Worm (Caenorhabditis elegans): ENCODE data around the gene bir-1.

DNA sequence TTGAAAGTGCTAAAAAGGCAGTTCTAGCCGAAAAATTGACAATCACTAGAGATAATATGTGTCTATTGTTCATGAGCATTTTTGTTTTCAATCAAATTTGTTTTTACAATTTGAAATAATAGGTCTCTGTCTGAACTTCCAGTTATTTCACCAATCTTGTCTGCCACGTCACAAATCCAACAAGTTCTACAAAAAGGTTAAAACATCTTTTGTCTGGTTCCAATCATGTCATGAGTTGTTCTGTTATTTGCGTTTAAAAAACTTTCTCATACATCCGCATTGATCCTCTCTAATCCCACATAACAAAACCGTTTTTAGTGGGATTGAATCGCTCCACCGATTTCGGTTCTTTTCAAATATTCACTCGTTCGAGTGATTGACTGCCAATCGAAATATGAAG, 43.5 kb upstream of the bir-1 start, which contains the start of gene F35B12.9:
- TF ChIP-seq dpl-1 (GFP tag; optimal IDR thresholded peaks at IDR 0.05), result no peak
- TF ChIP-seq pqm-1 (tag; optimal IDR thresholded peaks at IDR 0.05), result no peak
- no peak for TF ChIP-seq elt-3 (tag; optimal IDR thresholded peaks at IDR 0.05)
- no peak for TF ChIP-seq lin-15B (tag; optimal IDR thresholded peaks at IDR 0.05)
- no peak for TF ChIP-seq fos-1 (tag; optimal IDR thresholded peaks at IDR 0.05)
- TF ChIP-seq nhr-77 (tag; optimal IDR thresholded peaks at IDR 0.05), result no peak
- no peak for TF ChIP-seq nhr-47 (tag; optimal IDR thresholded peaks at IDR 0.05)
